Fruit fly (Drosophila melanogaster): ENCODE measurements around the gene Hus1-like.
A peak's percentile ranks its signal among the peaks of the same experiment; 100 is the strongest.

Gene Hus1-like

DNA sequence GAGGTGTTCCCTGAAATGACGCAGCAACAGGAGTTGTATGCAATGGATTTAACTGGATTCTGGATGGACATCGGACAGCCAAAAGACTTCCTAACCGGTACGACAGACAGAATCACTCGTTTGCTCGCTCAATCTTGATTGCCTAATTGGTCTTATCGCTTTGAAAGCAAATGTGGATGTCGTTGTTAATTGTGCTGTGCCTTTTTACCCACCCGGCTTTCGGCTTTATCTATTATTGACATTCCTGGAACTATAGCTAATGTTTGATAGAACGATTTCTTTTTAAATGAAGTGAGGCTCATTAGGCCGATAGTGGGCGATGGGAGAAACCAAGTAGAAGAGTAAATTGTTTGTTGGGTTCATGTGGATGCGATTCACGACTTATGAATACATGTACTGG lies 2.8 kb upstream of the Hus1-like start (continued):
- TF ChIP-seq grn (GFP tag; optimal IDR thresholded peaks at IDR 0.05) (peak; percentile 84), CG7357 (GFP tag; IDR thresholded peaks at IDR 0.05) (no peak), klu (GFP tag; IDR thresholded peaks at IDR 0.05) (no peak), sd (tag; optimal IDR thresholded peaks at IDR 0.05) (peak; percentile 87), Vsx1 (GFP tag; optimal IDR thresholded peaks at IDR 0.05) (peak; percentile 46)

DNA sequence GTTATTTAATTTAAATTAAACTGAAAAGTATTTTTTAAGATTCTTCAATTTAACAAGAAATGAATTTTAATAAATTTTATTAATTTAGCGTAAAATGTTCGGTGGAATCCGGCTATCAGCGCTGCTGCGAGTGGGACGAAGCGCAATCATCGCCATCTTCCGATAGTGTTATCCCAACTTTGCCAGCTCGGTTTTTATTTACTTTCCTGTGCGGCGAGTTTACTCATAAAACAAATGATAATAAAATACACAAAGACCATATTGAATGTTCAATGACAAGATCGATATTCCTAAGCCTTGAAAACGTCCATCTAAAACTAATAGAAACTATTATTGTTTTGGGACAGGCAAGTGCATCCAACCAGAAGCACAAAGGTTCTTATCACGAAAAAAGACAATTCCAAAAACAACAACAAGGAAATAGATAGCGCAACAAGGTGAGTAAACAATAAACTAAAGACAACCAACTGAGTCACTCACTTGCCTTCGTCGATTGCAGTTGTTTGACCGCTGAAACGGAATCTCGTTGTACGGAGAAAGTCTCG lies 1.3 kb upstream of the Hus1-like start:
- TF ChIP-seq dpn (GFP tag; optimal IDR thresholded peaks at IDR 0.05) (no peak), ems (GFP tag; optimal IDR thresholded peaks at IDR 0.05) (no peak), pb (GFP tag; optimal IDR thresholded peaks at IDR 0.05) (no peak), CG11560 (tag; IDR thresholded peaks at IDR 0.05) (no peak), Hand (GFP tag; optimal IDR thresholded peaks at IDR 0.05) (peak; percentile 58), C15 (GFP tag; IDR thresholded peaks at IDR 0.05) (no peak), CG6765 (GFP tag; optimal IDR thresholded peaks at IDR 0.05) (no peak), sima (GFP tag; optimal IDR thresholded peaks at IDR 0.05) (no peak), CG12155 (GFP tag; optimal IDR thresholded peaks at IDR 0.05) (peak; percentile 32), CG3995 (GFP tag; optimal IDR thresholded peaks at IDR 0.05) (peak; percentile 26), crol (GFP tag; IDR thresholded peaks at IDR 0.05) (no peak), sd (tag; optimal IDR thresholded peaks at IDR 0.05) (peak; percentile 32), Awh (GFP tag; IDR thresholded peaks at IDR 0.05) (peak; percentile 72; the same call in 1 of the 2 replicates), scrt (GFP tag; optimal IDR thresholded peaks at IDR 0.05) (peak; percentile 55), CG7786 (GFP tag; optimal IDR thresholded peaks at IDR 0.05) (peak; percentile 17), maf-S (GFP tag; optimal IDR thresholded peaks at IDR 0.05) (peak; percentile 39), nerfin-1 (tag; optimal IDR thresholded peaks at IDR 0.05) (peak; percentile 84), salm (tag; optimal IDR thresholded peaks at IDR 0.05) (peak; percentile 68), CG12769 (tag; optimal IDR thresholded peaks at IDR 0.05) (peak; percentile 7), Aef1 (GFP tag; IDR thresholded peaks at IDR 0.05) (peak; percentile 67; the same call in 2 of the 3 replicates), trem (tag; optimal IDR thresholded peaks at IDR 0.05) (peak; percentile 46), D (optimal IDR thresholded peaks at IDR 0.05) (no peak), D (GFP tag; optimal IDR thresholded peaks at IDR 0.05) (peak; percentile 65), Ets97D (GFP tag; optimal IDR thresholded peaks at IDR 0.05) (peak; percentile 80), mld (GFP tag; IDR thresholded peaks at IDR 0.05; ENCODE audit: partially characterized antibody) (peak; percentile 7; the same call in 1 of the 3 replicates), CG7928 (GFP tag; optimal IDR thresholded peaks at IDR 0.05) (no peak), Atf-2 (GFP tag; optimal IDR thresholded peaks at IDR 0.05) (no peak), Optix (GFP tag; IDR thresholded peaks at IDR 0.05) (no peak), peb (GFP tag; IDR thresholded peaks at IDR 0.05) (peak; percentile 19; the same call in 1 of the 2 replicates), Doc2 (GFP tag; IDR thresholded peaks at IDR 0.05) (no peak), D19A (tag; optimal IDR thresholded peaks at IDR 0.05) (peak; percentile 43), CG17385 (GFP tag; optimal IDR thresholded peaks at IDR 0.05) (peak; percentile 68), CG11456 (GFP tag; IDR thresholded peaks at IDR 0.05) (peak; percentile 82), CG4360 (GFP tag; IDR thresholded peaks at IDR 0.05) (peak; percentile 71), E2f2 (GFP tag; IDR thresholded peaks at IDR 0.05) (peak; percentile 42), CG16779 (GFP tag; IDR thresholded peaks at IDR 0.05) (0 out of 2 replicates have a peak, but pooled peaks have one; percentile 5), CG13296 (GFP tag; optimal IDR thresholded peaks at IDR 0.05) (peak; percentile 86), CG6175 (GFP tag; IDR thresholded peaks at IDR 0.05) (no peak), CG14050 (GFP tag; IDR thresholded peaks at IDR 0.05) (no peak), ATbp (GFP tag; optimal IDR thresholded peaks at IDR 0.05) (peak; percentile 86), btn (GFP tag; optimal IDR thresholded peaks at IDR 0.05) (no peak), en (GFP tag; optimal IDR thresholded peaks at IDR 0.05) (peak; percentile 45), NfI (GFP tag; optimal IDR thresholded peaks at IDR 0.05) (peak; percentile 33), dimm (GFP tag; IDR thresholded peaks at IDR 0.05) (no peak), Mes4 (GFP tag; optimal IDR thresholded peaks at IDR 0.05) (peak; percentile 42), CG15601 (tag; optimal IDR thresholded peaks at IDR 0.05) (peak; percentile 91)
